Fruit fly (Drosophila melanogaster) S2 (cell line): Measurements from ENCODE around the gene CG3706.

ENCODE experiments used
- CG8478 ChIP-seq: fragments of >200 bp; optimal IDR thresholded peaks from 2 replicates; lab custom pipeline; 2018
- CTCF ChIP-seq, 2 experiments: fragments of >200 bp; optimal IDR thresholded peaks; 2 replicates each; lab custom pipeline; 2018

dm6 chrX:935049-935900 lies 3.0 kb upstream of the CG3706 start, which contains the start of gene TRAM:
- no peak for TF ChIP-seq CG8478 (lab: Kevin White, UChicago)
- TF ChIP-seq CTCF (optimal IDR thresholded peaks at IDR 0.05; lab: Kevin White, UChicago), result peak; percentile 24 to 54
